Worm (Caenorhabditis elegans) whole organism, L4/young adult: ENCODE results near the gene F47E1.2.
A peak's percentile ranks its signal among the peaks of the same experiment; 100 is the strongest.

ENCODE experiments used
- W03F9.2 ChIP-seq: fragments of 150-350 bp; optimal IDR thresholded peaks from 2 replicates; lab custom pipeline; 2014; ENCODE audit warnings: missing biosample characterization, missing genetic modification characterization
- dao-5 ChIP-seq: sonication (generic microtip); optimal IDR thresholded peaks from 2 replicates; lab custom pipeline; 2016; ENCODE audit warnings: missing genotype, missing genetic modification characterization, moderate library complexity, missing compliant biosample characterization
- him-1 ChIP-seq: sonication (generic microtip); optimal IDR thresholded peaks from 2 replicates; lab custom pipeline; 2016; ENCODE audit warnings: missing genotype, missing genetic modification reagents, missing genetic modification characterization, missing compliant biosample characterization

The F47E1.2 gene

DNA sequence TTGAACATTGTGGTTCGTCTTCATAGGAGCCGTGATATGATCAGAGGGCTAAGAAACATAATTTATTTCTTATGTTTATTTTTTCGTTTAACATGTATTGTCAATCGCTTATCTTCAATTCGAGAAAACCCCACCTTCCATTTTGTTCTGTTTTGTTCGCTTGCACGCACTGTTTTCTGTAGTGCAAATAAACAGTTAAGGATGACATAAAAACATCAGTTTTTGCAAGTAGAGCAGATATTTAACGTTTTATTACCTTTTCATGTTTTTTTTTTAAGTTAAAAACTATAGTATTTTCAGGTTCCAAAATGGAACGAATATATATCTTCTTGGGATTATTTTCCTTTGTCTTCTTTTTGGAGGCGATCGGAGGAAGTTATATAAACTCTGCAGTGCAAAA, at the start of gene F47E1.2:
TSS of gene F47E1.2 (plus strand) at position 301 of the 400 bp plus-strand sequence.
- TF ChIP-seq dao-5 (tag; lab: Kevin White, UChicago) (no peak), W03F9.2 (tag; lab: Kevin White, UChicago) (no peak), him-1 (no peak)

DNA sequence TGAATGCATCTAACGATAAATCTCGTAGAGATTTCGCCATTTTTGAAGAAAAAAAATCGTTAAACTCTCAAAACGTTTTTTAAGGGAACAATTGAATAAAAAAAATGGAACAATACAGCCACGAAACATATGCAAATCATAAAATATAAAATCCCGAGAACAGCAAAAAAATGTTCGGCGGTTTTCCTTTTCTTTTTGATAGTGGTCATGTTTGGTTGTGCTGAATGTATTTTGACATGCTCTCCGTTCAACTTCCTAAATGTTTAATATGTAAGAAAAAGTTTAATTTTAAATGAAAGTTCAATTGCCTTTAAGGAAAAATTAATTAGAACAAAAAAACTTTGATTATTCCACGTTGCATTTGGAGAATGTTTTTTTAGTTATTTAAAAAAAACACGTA, 47.0 kb upstream of the F47E1.2 start, which contains the start of gene C24A3.9:
TSS of gene C24A3.9 (minus strand) at position 101 of the 400 bp plus-strand sequence.
- TF ChIP-seq dao-5 (tag; lab: Kevin White, UChicago): no peak
- TF ChIP-seq W03F9.2 (tag; lab: Kevin White, UChicago): no peak
- no peak for TF ChIP-seq him-1

DNA sequence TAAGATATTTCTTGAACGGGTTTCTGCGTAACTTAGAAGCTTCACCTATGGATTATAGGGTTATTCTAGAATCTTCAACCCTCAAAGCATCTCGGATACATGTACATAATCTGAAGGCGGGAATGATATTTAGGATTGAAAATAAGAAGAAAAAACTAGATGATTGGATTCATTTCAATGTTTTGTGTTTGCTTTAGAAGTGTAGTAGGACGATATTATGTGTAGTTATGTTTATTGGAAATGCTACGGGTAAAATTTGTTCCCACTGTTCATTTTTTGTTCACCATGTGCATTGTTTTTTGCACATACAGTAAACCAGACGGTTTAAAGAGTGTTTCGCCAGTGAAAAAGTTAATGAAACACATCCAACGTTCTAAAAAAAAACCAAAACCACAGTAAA, 46.0 kb upstream of the F47E1.2 start:
- TF ChIP-seq W03F9.2 (tag; lab: Kevin White, UChicago) (no peak), dao-5 (tag; lab: Kevin White, UChicago) (no peak), him-1 (no peak)

DNA sequence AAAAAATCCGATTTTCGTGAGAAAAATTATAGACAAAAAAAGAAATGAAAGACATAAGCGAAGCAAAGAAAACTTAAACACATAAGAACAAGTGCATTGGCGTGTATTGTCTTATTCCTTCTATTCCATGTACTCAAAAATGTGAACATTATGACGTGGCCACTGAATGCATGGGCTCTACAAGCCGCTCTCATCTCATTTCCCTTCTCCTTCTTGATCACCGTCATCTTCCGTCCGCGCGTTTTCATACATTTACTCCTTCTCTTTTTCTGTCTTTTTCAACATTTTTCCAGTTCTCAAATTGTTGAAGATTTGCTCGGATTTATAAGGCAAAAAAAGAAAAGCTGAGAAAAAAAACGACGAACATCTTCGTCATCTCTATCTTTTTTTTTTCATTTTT, 43.0 kb upstream of the F47E1.2 start:
- TF ChIP-seq him-1: no peak
- TF ChIP-seq dao-5 (tag; lab: Kevin White, UChicago): no peak

DNA sequence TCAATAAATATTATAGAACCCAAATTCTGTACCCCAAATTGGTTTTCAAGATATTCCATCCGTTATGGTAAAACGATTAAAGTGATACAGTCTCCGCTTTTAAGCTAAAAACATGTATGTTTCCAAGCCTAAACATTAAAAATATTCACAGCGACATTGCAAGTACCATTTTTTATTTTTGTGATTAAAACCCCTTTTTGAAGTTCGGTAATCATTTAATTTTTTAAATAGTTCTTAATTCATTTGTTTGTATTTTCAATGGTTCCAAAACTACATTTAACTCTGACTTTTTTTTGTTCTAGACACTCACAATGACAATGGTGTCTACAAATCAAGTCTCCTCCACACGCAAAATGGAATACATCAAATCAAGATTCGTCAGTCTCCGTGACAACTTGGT, 42.0 kb upstream of the F47E1.2 start, which contains the start of gene T25B6.4:
TSS of gene T25B6.4 (plus strand) at position 301 of the 400 bp plus-strand sequence.
- no peak for TF ChIP-seq dao-5 (tag; lab: Kevin White, UChicago)
- TF ChIP-seq W03F9.2 (tag; lab: Kevin White, UChicago): no peak
- no peak for TF ChIP-seq him-1

DNA sequence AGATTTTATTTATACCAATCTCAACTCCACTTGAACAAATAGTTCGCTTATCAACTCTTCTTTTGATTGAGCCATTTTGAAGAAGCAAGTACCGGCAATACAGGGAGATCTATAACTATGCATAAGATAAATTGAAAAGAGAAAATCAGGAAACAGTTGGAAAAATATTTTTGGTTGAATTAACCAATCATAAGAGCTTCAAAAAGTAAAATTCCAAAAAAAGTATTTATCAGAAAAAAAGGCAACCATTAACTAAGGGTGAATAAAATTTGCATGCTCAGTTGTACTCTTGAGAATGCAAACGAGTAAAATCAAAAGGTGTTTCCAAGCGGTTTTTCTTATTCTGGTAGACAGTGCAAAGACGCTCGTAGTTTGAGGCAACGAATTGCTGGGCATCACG, 35.8 kb upstream of the F47E1.2 start, which contains the start of gene T25B6.5:
TSS of gene T25B6.5 (minus strand) at position 101 of the 400 bp plus-strand sequence.
- TF ChIP-seq dao-5 (tag; lab: Kevin White, UChicago): no peak
- TF ChIP-seq W03F9.2 (tag; lab: Kevin White, UChicago): no peak
- TF ChIP-seq him-1: no peak

DNA sequence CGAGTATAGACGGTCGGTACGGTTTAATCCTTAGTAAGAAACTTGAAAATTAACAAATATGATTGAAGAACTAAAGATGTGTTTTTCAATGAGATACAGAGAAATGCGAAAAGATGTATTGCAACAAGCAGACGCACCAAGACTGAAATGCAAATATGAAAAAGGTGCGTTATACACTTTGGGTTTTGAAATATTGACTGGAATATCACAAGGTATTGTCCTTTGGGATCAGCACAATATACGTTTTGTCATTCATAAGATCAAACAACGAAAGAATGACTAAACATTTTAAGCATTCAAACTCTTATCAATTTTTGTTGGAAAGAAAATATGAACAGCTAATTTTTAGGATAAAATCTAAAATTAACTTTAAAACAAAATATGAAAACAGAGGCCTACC, 34.7 kb upstream of the F47E1.2 start, which contains the start of gene T25B6.6:
TSS of gene T25B6.6 (minus strand) at position 101 of the 400 bp plus-strand sequence.
- no peak for TF ChIP-seq dao-5 (tag; lab: Kevin White, UChicago)
- TF ChIP-seq W03F9.2 (tag; lab: Kevin White, UChicago): no peak
- no peak for TF ChIP-seq him-1

DNA sequence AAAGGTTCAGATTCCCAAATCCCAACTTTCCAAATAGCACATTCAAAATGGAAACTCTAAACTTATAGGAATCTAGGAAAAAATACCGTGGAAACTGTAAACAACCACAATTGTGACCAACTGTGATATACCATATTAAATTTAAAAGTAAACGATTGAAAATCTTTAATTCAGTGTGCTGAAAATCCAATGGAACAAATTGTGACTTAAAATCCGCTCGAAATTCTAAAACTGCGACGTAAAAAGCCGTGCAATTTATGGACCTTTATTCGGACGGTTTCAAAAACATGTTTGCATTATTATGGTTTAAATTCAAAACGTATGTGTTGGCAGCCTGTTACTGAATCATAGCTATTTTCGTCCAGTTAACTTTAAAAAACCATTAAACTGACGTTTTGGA, 33.6 kb upstream of the F47E1.2 start:
- no peak for TF ChIP-seq him-1
- TF ChIP-seq dao-5 (tag; lab: Kevin White, UChicago): no peak
- TF ChIP-seq W03F9.2 (tag; lab: Kevin White, UChicago): no peak

DNA sequence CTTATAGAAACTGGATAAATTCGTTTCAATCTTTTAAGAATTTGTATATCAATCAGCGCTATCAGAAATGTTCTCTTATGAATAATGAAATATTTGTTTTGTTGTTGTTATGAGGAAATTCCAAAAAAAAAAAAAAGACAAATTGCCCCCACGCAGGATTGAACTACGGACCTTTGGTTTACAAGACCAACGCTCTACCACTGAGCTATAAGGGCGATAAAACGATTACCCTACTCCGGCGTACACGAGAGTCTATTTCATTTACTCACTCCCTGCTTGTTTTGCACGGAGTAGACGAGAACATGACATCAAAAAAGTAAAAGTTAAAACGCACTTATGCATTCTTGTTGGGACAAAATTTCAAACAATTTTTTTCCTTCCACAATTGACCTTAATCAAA, 33.2 kb upstream of the F47E1.2 start:
- TF ChIP-seq him-1 (peak; percentile 38), dao-5 (tag; lab: Kevin White, UChicago) (peak; percentile 80), W03F9.2 (tag; lab: Kevin White, UChicago) (no peak)

DNA sequence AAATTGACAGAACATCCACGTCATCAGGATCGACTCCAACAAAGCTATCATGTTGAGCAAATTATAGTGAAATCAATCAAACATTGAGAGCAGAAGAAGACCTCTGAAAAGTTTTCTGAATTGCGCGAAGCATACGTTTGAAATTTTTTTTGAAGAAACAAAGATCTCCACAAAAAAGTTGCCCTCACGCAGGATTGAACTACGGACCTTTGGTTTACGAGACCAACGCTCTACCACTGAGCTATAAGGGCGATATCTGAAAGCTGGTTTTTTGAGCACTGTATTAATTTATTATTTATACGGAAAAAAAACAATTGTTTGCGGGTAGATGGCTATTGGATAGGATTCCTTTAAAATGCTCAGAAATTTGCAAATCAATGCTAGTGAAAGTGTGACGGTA, 32.0 kb upstream of the F47E1.2 start:
- no peak for TF ChIP-seq W03F9.2 (tag; lab: Kevin White, UChicago)
- TF ChIP-seq dao-5 (tag; lab: Kevin White, UChicago): no peak
- TF ChIP-seq him-1: no peak

DNA sequence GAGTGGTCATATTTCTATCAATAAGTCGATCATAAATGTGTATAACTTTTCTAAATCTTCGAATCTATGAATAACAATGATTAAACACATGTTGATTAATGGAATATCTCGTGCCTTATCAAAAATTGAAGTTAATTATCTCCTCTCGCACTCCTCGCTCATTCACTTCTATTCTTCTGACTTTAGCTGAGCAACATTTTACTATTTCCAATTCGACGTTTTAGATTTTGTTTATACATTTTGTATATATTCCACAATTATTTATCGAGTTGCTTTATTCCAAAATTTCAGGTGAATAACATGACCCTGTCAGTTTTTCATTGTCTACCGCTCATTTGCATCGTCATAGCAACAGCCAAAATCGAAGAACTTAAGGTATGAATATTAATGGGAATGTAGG, 30.1 kb upstream of the F47E1.2 start, which contains the start of gene T25B6.3:
TSS of gene T25B6.3 (plus strand) at position 301 of the 400 bp plus-strand sequence.
- no peak for TF ChIP-seq W03F9.2 (tag; lab: Kevin White, UChicago)
- TF ChIP-seq dao-5 (tag; lab: Kevin White, UChicago): no peak
- TF ChIP-seq him-1: no peak

DNA sequence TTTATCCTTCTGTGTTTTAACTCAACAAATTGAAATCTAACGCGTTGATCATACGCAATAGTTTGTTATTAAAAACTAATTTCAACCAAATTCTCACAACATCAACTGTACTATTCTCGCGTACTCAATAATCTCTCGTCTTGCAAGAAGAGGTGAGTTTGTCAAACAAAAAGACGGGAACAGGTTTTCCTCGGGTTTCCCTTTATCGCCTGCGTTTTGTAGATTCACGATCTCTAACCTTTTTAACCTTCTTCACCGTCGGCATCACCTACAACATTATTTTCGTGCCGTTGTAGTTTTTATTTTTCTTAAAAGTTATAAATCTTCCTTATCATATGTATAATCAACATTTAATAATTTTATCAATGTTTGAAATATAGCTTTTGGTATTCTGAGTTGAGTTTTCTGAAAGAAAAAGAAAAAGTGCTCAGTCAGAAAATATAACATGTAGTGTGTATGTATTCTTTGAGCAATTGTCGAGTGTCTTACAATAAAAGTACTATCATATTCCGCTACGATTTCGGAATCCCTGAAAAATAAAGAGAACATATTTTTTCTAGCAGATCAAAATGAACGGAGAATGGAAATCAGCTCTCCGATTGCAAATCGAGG, 28.4 kb upstream of the F47E1.2 start, which contains the start of gene snf-12:
TSS of gene snf-12 (plus strand) at position 562 of the 612 bp plus-strand sequence.
- TF ChIP-seq him-1 (no peak), dao-5 (tag; lab: Kevin White, UChicago) (no peak), W03F9.2 (tag; lab: Kevin White, UChicago) (no peak)

DNA sequence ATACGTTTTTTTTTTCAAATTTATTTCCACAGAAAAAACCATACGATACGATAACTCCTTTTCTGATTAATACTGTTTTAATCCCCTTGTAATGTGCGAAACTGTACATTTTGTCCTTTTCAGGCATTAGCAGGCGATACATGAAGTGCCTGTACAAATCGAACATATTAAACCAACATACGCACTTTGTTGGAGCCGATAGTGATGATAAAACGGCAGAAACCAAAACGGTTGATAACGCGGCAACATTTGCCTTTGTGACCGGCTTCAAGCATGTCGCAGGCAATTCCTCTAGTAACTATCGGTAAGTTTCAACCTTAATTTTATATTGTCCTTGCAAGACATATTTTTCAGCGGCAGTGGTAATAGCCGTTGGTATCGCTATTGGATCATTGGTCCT, 23.1 kb upstream of the F47E1.2 start, which contains the start of gene nep-22:
TSS of gene nep-22 (plus strand) at position 245 of the 400 bp plus-strand sequence.
- no peak for TF ChIP-seq him-1
- TF ChIP-seq dao-5 (tag; lab: Kevin White, UChicago): no peak
- no peak for TF ChIP-seq W03F9.2 (tag; lab: Kevin White, UChicago)

DNA sequence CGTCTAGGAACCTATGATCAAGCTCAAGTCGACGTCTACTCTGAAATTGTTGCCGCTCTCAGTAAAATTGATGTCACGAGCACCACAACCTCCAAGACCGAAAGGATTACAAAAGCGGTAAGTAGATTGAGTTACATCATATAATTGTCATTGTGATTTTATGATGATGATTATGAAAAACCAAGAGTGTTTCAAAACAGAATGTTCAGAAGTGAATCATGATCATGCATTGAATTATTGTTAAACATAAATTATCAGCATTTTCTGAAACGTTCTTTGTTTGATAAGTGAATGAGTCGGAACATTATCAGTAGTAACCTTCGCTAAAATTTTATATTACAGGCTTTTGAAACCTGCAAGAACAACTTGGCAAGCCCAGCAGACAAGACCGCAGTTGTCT, 22.3 kb upstream of the F47E1.2 start:
- TF ChIP-seq dao-5 (tag; lab: Kevin White, UChicago): no peak
- no peak for TF ChIP-seq W03F9.2 (tag; lab: Kevin White, UChicago)
- no peak for TF ChIP-seq him-1
